Worm (Caenorhabditis elegans): ENCODE results near the gene srh-28.

srh-28 gene

ce11 chrV:6784853-6785492 is 9.4 kb upstream of the srh-28 start, which contains the start of the genes spn-4 and spe-39 (continued):
- TF ChIP-seq snpc-4 (GFP tag; optimal IDR thresholded peaks at IDR 0.05) (no peak), snpc-4 (tag; optimal IDR thresholded peaks at IDR 0.05) (peak in 2 of 4 experiments; percentile 50 to 55), zim-3 (tag; optimal IDR thresholded peaks at IDR 0.05) (no peak), efl-1 (GFP tag; optimal IDR thresholded peaks at IDR 0.05) (peak; percentile 97), egl-18 (GFP tag; IDR thresholded peaks at IDR 0.05) (no peak), lin-40 (tag; optimal IDR thresholded peaks at IDR 0.05) (no peak), rec-8 (tag; optimal IDR thresholded peaks at IDR 0.05) (peak in 1 of 2 experiments; percentile 4)

ce11 chrV:6783044-6783625 is 7.5 kb upstream of the srh-28 start:
- TF ChIP-seq ztf-28 (GFP tag; IDR thresholded peaks at IDR 0.05) (no peak), ceh-91 (GFP tag; IDR thresholded peaks at IDR 0.05) (no peak), rcor-1 (GFP tag; IDR thresholded peaks at IDR 0.05) (peak; percentile 45; the same call in 1 of the 2 replicates), fkh-3 (tag; optimal IDR thresholded peaks at IDR 0.05) (no peak), ama-1 (optimal IDR thresholded peaks at IDR 0.05) (no peak), ama-1 (GFP tag; optimal IDR thresholded peaks at IDR 0.05) (peak in 1 of 2 experiments; percentile 69), B0261.1 (tag; optimal IDR thresholded peaks at IDR 0.05) (no peak), hmg-20 (GFP tag; IDR thresholded peaks at IDR 0.05) (no peak), ztf-6 (GFP tag; IDR thresholded peaks at IDR 0.05) (no peak), pha-4 (tag; optimal IDR thresholded peaks at IDR 0.05) (no peak), hsf-1 (GFP tag; IDR thresholded peaks at IDR 0.05) (peak; percentile 58; the same call in 1 of the 2 replicates), ceh-27 (GFP tag; optimal IDR thresholded peaks at IDR 0.05) (no peak), Y67H2A.10 (GFP tag; conservative IDR thresholded peaks at IDR 0.05) (no peak), dpl-1 (GFP tag; optimal IDR thresholded peaks at IDR 0.05) (no peak), ccch-3 (GFP tag; optimal IDR thresholded peaks at IDR 0.05) (no peak), repo-1 (tag; optimal IDR thresholded peaks at IDR 0.05) (peak; percentile 25), C17E4.6 (GFP tag; IDR thresholded peaks at IDR 0.05) (0 out of 2 replicates have a peak, but pooled peaks have one; percentile 23), Y53G8AR.9 (GFP tag; conservative IDR thresholded peaks at IDR 0.05) (peak; percentile 51; the same call in 1 of the 2 replicates), madf-10 (tag; optimal IDR thresholded peaks at IDR 0.05) (no peak), madf-8 (GFP tag; conservative IDR thresholded peaks at IDR 0.05) (peak; percentile 3), madf-3 (GFP tag; IDR thresholded peaks at IDR 0.05) (peak; percentile 70; the same call in 1 of the 2 replicates), pbrm-1 (GFP tag; IDR thresholded peaks at IDR 0.05) (0 out of 2 replicates have a peak, but pooled peaks have one; percentile 8), tlf-1 (GFP tag; optimal IDR thresholded peaks at IDR 0.05) (peak; percentile 75), attf-5 (GFP tag; optimal IDR thresholded peaks at IDR 0.05) (peak; percentile 38), attf-3 (GFP tag; conservative IDR thresholded peaks at IDR 0.05) (no peak), F52B5.7 (tag; optimal IDR thresholded peaks at IDR 0.05) (peak; percentile 45), cebp-1 (GFP tag; IDR thresholded peaks at IDR 0.05) (no peak), cebp-1 (tag; optimal IDR thresholded peaks at IDR 0.05) (no peak), ekl-4 (GFP tag; IDR thresholded peaks at IDR 0.05) (peak; percentile 65), die-1 (tag; optimal IDR thresholded peaks at IDR 0.05) (peak; percentile 34), hrde-1 (tag; optimal IDR thresholded peaks at IDR 0.05; ENCODE audit: borderline replicate concordance) (peak; percentile 32), F33H1.4 (GFP tag; IDR thresholded peaks at IDR 0.05) (peak; percentile 21; the same call in 1 of the 2 replicates), mxl-1 (tag; optimal IDR thresholded peaks at IDR 0.05) (peak; percentile 39), Y56A3A.18 (GFP tag; IDR thresholded peaks at IDR 0.05) (no peak), lin-26 (GFP tag; IDR thresholded peaks at IDR 0.05) (peak; percentile 81; the same call in 1 of the 2 replicates), B0336.3 (GFP tag; IDR thresholded peaks at IDR 0.05) (peak; percentile 93), xnd-1 (tag; optimal IDR thresholded peaks at IDR 0.05) (peak; percentile 50), athp-1 (tag; optimal IDR thresholded peaks at IDR 0.05) (peak; percentile 67), lin-54 (GFP tag; optimal IDR thresholded peaks at IDR 0.05) (peak; percentile 46)
